Worm (Caenorhabditis elegans): ENCODE measurements around the gene D1086.1.

ce11 chrV:14110042-14110441, 11.4 kb downstream of the D1086.1 start, which contains the start of gene H39E23.2:
- no peak for TF ChIP-seq snpc-4 (GFP tag; optimal IDR thresholded peaks at IDR 0.05)
- TF ChIP-seq snpc-4 (tag; optimal IDR thresholded peaks at IDR 0.05) = no peak
- no peak for TF ChIP-seq ama-1 (optimal IDR thresholded peaks at IDR 0.05)
- TF ChIP-seq ama-1 (GFP tag; optimal IDR thresholded peaks at IDR 0.05) = no peak
- no peak for TF ChIP-seq sea-2 (GFP tag; IDR thresholded peaks at IDR 0.05)

Measured in whole organism, young adult.